Fruit fly (Drosophila melanogaster): Measurements from ENCODE around the gene Coq7.
A peak's percentile ranks its signal among the peaks of the same experiment; 100 is the strongest.

Coq7 gene

dm6 chrX:6747244-6747643 is 23.8 kb upstream of the Coq7 start, which contains the start of gene CG14439:
Gene CG14439 (plus strand): TSS chrX:6747544.
- no peak for TF ChIP-seq jim (GFP tag; optimal IDR thresholded peaks at IDR 0.05)
- peak; percentile 41 for TF ChIP-seq Rel (GFP tag; optimal IDR thresholded peaks at IDR 0.05)
- no peak for TF ChIP-seq Rel (tag; optimal IDR thresholded peaks at IDR 0.05)
- TF ChIP-seq Vsx2 (GFP tag; optimal IDR thresholded peaks at IDR 0.05; ENCODE audit: partially characterized antibody), result no peak
- TF ChIP-seq sage (GFP tag; optimal IDR thresholded peaks at IDR 0.05), result no peak

DNA sequence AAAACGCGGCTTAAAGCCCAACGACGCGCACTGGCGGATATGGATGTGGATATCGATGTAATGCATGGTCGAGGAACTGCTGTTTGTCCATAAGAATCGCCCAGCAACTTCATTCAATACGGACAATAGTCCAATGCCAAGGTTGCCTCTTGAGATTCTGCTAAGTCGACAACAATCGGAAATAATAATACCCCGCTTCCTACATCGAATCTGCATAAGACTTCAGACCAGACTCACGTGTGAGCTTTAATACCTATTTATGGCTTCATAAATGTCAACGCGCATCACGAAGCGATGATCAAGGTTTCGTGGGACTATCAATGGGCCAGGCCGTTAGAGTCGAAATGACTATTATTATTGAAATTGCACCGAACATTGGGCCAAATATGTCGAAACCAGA is 19.1 kb upstream of the Coq7 start:
- no peak for TF ChIP-seq N (GFP tag; optimal IDR thresholded peaks at IDR 0.05)
- TF ChIP-seq jim (GFP tag; optimal IDR thresholded peaks at IDR 0.05), result no peak
- TF ChIP-seq ey (GFP tag; optimal IDR thresholded peaks at IDR 0.05), result no peak
- no peak for TF ChIP-seq Dif (GFP tag; optimal IDR thresholded peaks at IDR 0.05; ENCODE audit: partially characterized antibody)
- TF ChIP-seq sage (GFP tag; optimal IDR thresholded peaks at IDR 0.05), result no peak
- TF ChIP-seq dsf (GFP tag; optimal IDR thresholded peaks at IDR 0.05; ENCODE audit: borderline replicate concordance), result no peak
- TF ChIP-seq CrebA (GFP tag; optimal IDR thresholded peaks at IDR 0.05; ENCODE audit: borderline replicate concordance), result no peak
- TF ChIP-seq pan (optimal IDR thresholded peaks at IDR 0.05), result no peak
- TF ChIP-seq HLH106 (tag; optimal IDR thresholded peaks at IDR 0.05), result no peak
- no peak for TF ChIP-seq CG9705 (GFP tag; optimal IDR thresholded peaks at IDR 0.05)
- no peak for TF ChIP-seq CG32264 (GFP tag; optimal IDR thresholded peaks at IDR 0.05)
- TF ChIP-seq Dfd (GFP tag; optimal IDR thresholded peaks at IDR 0.05), result no peak
- TF ChIP-seq tai (GFP tag; optimal IDR thresholded peaks at IDR 0.05), result no peak

dm6 chrX:6756175-6756718 is 14.8 kb upstream of the Coq7 start, which contains the start of gene sov:
Gene sov (plus strand): TSS chrX:6756322.
- TF ChIP-seq Rel (GFP tag; optimal IDR thresholded peaks at IDR 0.05) (no peak), Rel (tag; optimal IDR thresholded peaks at IDR 0.05) (no peak), CG9705 (GFP tag; optimal IDR thresholded peaks at IDR 0.05) (no peak), woc (GFP tag; optimal IDR thresholded peaks at IDR 0.05) (peak; percentile 31), sv (GFP tag; optimal IDR thresholded peaks at IDR 0.05) (no peak)

- TF ChIP-seq CrebA (GFP tag; optimal IDR thresholded peaks at IDR 0.05; ENCODE audit: borderline replicate concordance) (no peak), rgr (GFP tag; optimal IDR thresholded peaks at IDR 0.05) (peak; percentile 46), fru (GFP tag; optimal IDR thresholded peaks at IDR 0.05) (no peak), Abd-B (GFP tag; optimal IDR thresholded peaks at IDR 0.05) (no peak), HLH106 (tag; optimal IDR thresholded peaks at IDR 0.05) (no peak), OdsH (GFP tag; optimal IDR thresholded peaks at IDR 0.05) (no peak), Rel (GFP tag; optimal IDR thresholded peaks at IDR 0.05) (no peak), Rel (tag; optimal IDR thresholded peaks at IDR 0.05) (no peak), Hr83 (GFP tag; optimal IDR thresholded peaks at IDR 0.05; ENCODE audit: poor library complexity, severe bottlenecking) (peak; percentile 32), sv (GFP tag; optimal IDR thresholded peaks at IDR 0.05) (no peak), Hnf4 (GFP tag; optimal IDR thresholded peaks at IDR 0.05) (no peak), Dif (GFP tag; optimal IDR thresholded peaks at IDR 0.05; ENCODE audit: partially characterized antibody) (no peak), Vsx2 (GFP tag; optimal IDR thresholded peaks at IDR 0.05; ENCODE audit: partially characterized antibody) (no peak), Mio (GFP tag; optimal IDR thresholded peaks at IDR 0.05) (peak; percentile 1), br (GFP tag; optimal IDR thresholded peaks at IDR 0.05) (no peak), Dfd (GFP tag; optimal IDR thresholded peaks at IDR 0.05) (no peak), jim (GFP tag; optimal IDR thresholded peaks at IDR 0.05) (no peak), CG32264 (GFP tag; optimal IDR thresholded peaks at IDR 0.05) (no peak), Sp1 (GFP tag; optimal IDR thresholded peaks at IDR 0.05) (peak; percentile 17), N (GFP tag; optimal IDR thresholded peaks at IDR 0.05) (no peak), brk (GFP tag; optimal IDR thresholded peaks at IDR 0.05) (no peak), psq (GFP tag; optimal IDR thresholded peaks at IDR 0.05) (peak; percentile 22), sage (GFP tag; optimal IDR thresholded peaks at IDR 0.05) (no peak), GATAd (GFP tag; optimal IDR thresholded peaks at IDR 0.05) (no peak), tai (GFP tag; optimal IDR thresholded peaks at IDR 0.05) (no peak)
Measured at dm6 chrX:6759184-6759965, 11.7 kb upstream of the Coq7 start.

- TF ChIP-seq h (GFP tag; optimal IDR thresholded peaks at IDR 0.05) (peak; percentile 8), psq (GFP tag; optimal IDR thresholded peaks at IDR 0.05) (peak; percentile 3), ey (GFP tag; optimal IDR thresholded peaks at IDR 0.05) (no peak), rgr (GFP tag; optimal IDR thresholded peaks at IDR 0.05) (peak; percentile 0), foxo (GFP tag; optimal IDR thresholded peaks at IDR 0.05) (peak in 1 of 2 experiments; percentile 29), lola (GFP tag; optimal IDR thresholded peaks at IDR 0.05) (no peak), HLH106 (tag; optimal IDR thresholded peaks at IDR 0.05) (peak; percentile 24), N (GFP tag; optimal IDR thresholded peaks at IDR 0.05) (no peak), fru (GFP tag; optimal IDR thresholded peaks at IDR 0.05) (peak; percentile 58), Rel (GFP tag; optimal IDR thresholded peaks at IDR 0.05) (no peak), Rel (tag; optimal IDR thresholded peaks at IDR 0.05) (no peak), woc (GFP tag; optimal IDR thresholded peaks at IDR 0.05) (peak; percentile 74), Myc (optimal IDR thresholded peaks at IDR 0.05) (peak; percentile 58), Sp1 (GFP tag; optimal IDR thresholded peaks at IDR 0.05) (peak; percentile 11)
Measured at dm6 chrX:6775622-6776021, 4.6 kb downstream of the Coq7 start.
